Worm (Caenorhabditis elegans) whole organism, midembryonic: ENCODE measurements around the gene srw-120.
"Not testable (repeated sequence)": the region's sequence is repeated elsewhere in the genome, so short reads cannot be mapped to it uniquely, and the experiment has no call there.

Experiments used
- T22C8.4 ChIP-seq: fragments of 200-800 bp; sonication (Bioruptor generic); IDR thresholded peaks from 2 replicates; pipeline ENCODE4 v1.3.6; 2022; ENCODE audit warnings: missing genetic modification characterization, missing compliant biosample characterization
- cog-1 ChIP-seq: sonication (generic microtip); optimal IDR thresholded peaks from 2 replicates; lab custom pipeline; 2016; ENCODE audit warnings: missing genetic modification characterization, missing compliant biosample characterization
- flt-1 ChIP-seq: fragments of 200-800 bp; sonication (Bioruptor generic); IDR thresholded peaks from 2 replicates; pipeline ENCODE4 v1.3.6; 2022; ENCODE audit warnings: missing genetic modification characterization, missing compliant biosample characterization
- klf-2 ChIP-seq: fragments of 200-800 bp; sonication (Bioruptor generic); conservative IDR thresholded peaks from 2 replicates; pipeline ENCODE4 v1.3.6; 2022; ENCODE audit warnings: missing genetic modification reagents, missing genetic modification characterization, missing compliant biosample characterization
- med-1 ChIP-seq: sonication (generic microtip); optimal IDR thresholded peaks from 2 replicates; lab custom pipeline; 2017; ENCODE audit warnings: missing genetic modification characterization, mild to moderate bottlenecking, missing compliant biosample characterization, antibody characterized with exemption, missing genetic modification reagents; ENCODE audit not compliant: insufficient read depth
- ref-1 ChIP-seq: fragments of 200-800 bp; sonication (Bioruptor generic); conservative IDR thresholded peaks from 2 replicates; pipeline ENCODE4 v1.3.6; 2022; ENCODE audit warnings: missing genetic modification reagents, missing genetic modification characterization, missing compliant biosample characterization
- tab-1 ChIP-seq: fragments of 200-800 bp; sonication (Bioruptor generic); IDR thresholded peaks from 2 replicates; pipeline ENCODE4 v1.3.6; 2022; ENCODE audit warnings: missing genetic modification characterization, missing compliant biosample characterization
- ztf-23 ChIP-seq: fragments of 200-800 bp; sonication (Bioruptor generic); IDR thresholded peaks from 2 replicates; pipeline ENCODE4 v1.3.6; 2022; ENCODE audit warnings: missing genetic modification reagents, missing genetic modification characterization, missing compliant biosample characterization
- ztf-29 ChIP-seq: fragments of 200-800 bp; sonication (Bioruptor generic); IDR thresholded peaks from 2 replicates; pipeline ENCODE4 v1.3.6; 2022; ENCODE audit warnings: missing genetic modification reagents, missing genetic modification characterization, missing compliant biosample characterization

srw-120 gene

DNA sequence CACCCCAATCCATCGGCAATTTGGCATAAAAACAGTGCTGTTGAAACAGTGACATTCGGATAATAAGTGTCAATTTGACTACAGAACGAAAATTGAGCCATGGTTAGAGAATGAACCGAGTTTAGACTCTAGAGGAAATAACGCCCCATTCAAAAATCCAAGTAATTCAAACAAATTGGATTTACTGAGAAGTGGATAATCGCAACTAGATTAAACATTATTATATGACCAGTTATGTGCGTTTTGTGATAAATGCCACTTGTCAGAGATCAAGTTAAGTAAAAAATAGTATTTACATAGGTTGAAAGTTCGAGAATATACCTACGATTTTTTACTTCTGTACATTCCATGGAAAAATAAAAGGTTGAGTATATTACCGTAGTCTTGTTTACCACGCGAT lies 10.7 kb downstream of the srw-120 start, which contains the start of gene srw-139:
srw-139 (minus strand) TSS at position 101 of the 400 bp plus-strand sequence.
- TF ChIP-seq cog-1 (tag; lab: Kevin White, UChicago) = no peak
- no peak for TF ChIP-seq klf-2
- no peak for TF ChIP-seq flt-1 (GFP tag; lab: Robert Waterston, UW)
- no peak for TF ChIP-seq med-1 (GFP tag; lab: Kevin White, UChicago)
- no peak for TF ChIP-seq tab-1 (GFP tag; lab: Robert Waterston, UW)
- no peak for TF ChIP-seq ref-1
- no peak for TF ChIP-seq ztf-29 (GFP tag; lab: Robert Waterston, UW)
- TF ChIP-seq T22C8.4 (GFP tag; lab: Robert Waterston, UW) = no peak
- no peak for TF ChIP-seq ztf-23 (GFP tag; lab: Robert Waterston, UW)

DNA sequence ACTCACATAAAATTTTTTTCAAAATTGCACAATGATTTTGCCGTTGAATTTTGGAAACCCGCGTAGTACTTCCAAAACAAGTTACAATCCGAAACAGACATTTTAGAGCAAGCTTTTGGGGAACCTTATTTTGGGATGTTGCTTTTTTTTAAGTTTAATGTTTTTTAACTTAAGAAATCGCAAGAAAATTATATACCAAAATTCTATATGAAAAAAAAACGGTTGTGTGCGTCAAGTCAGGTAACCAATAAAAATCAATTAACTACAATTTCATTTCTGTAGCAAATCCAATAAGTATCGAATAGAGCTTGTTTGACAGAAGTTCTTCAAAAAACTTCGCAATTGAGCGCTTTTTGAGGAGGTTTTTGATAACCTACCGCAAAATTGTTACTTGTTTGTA lies 12.7 kb downstream of the srw-120 start, which contains the start of gene srw-117:
srw-117 (minus strand) TSS at position 101 of the 400 bp plus-strand sequence.
- TF ChIP-seq ref-1 = no peak

DNA sequence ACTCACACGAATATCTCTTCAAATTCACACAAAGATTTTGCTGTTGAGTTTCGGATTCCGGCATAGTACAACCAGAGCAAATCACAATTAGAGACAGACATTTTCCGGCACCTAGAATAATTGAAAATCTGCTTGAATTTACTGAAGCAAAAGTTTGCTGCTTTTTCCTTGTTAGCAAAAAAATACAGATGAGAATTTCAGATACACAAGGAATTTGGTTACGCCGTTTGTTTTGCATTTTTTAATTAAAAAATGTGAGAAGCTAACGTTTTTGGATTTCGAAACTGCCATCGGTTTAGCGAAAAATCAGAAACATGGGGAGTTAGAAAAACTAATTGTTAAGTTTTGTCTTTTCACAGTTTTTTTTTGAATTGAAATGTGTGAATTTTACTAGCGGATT lies 16.0 kb downstream of the srw-120 start, which contains the start of gene srw-118:
srw-118 (minus strand) TSS at position 101 of the 400 bp plus-strand sequence.
- TF ChIP-seq T22C8.4 (GFP tag; lab: Robert Waterston, UW) (no peak), klf-2 (no peak), ref-1 (no peak), tab-1 (GFP tag; lab: Robert Waterston, UW) (no peak), cog-1 (tag; lab: Kevin White, UChicago) (no peak), ztf-23 (GFP tag; lab: Robert Waterston, UW) (no peak), med-1 (GFP tag; lab: Kevin White, UChicago) (no peak)

DNA sequence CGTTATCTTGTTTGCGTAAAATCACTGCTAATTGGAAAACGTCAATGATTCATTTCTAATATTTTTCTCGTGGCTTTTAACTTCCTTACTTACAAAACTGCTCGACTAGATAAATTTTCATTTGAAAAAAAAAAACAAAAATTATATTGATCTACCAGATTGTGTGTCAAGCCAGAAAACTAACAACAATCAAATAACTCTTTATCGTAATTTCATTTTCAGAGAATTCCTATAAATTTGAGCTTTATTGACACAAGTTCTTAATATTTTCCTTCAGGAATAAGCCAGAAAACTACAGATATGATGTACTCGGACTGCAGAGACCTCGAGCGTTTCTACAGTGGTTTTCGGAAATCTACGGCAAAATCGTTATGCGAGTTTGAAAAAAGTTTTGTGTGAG lies 19.7 kb downstream of the srw-120 start, which contains the start of gene srw-124:
srw-124 (plus strand) TSS at position 301 of the 400 bp plus-strand sequence.
- TF ChIP-seq ztf-23 (GFP tag; lab: Robert Waterston, UW) (no peak), tab-1 (GFP tag; lab: Robert Waterston, UW) (no peak), cog-1 (tag; lab: Kevin White, UChicago) (no peak), ref-1 (no peak), klf-2 (no peak), flt-1 (GFP tag; lab: Robert Waterston, UW) (no peak), T22C8.4 (GFP tag; lab: Robert Waterston, UW) (no peak), ztf-29 (GFP tag; lab: Robert Waterston, UW) (no peak), med-1 (GFP tag; lab: Kevin White, UChicago) (no peak)

ce11 chrV:2975285-2975684 lies 20.7 kb downstream of the srw-120 start, which contains the start of gene srw-123:
srw-123 (minus strand) TSS chrV:2975385.
- not testable (repeated sequence) for TF ChIP-seq flt-1, ztf-23, T22C8.4 (GFP tag; lab: Robert Waterston, UW)

ce11 chrV:2971307-2971999 lies 24.6 kb downstream of the srw-120 start, which contains the start of gene srw-129:
srw-129 (plus strand) TSS chrV:2971949.
- TF ChIP-seq tab-1 (GFP tag; lab: Robert Waterston, UW) = no peak

ce11 chrV:2964786-2965185 lies 31.2 kb downstream of the srw-120 start, which contains the start of gene srh-88:
srh-88 (minus strand) TSS chrV:2964886.
- TF ChIP-seq tab-1 (GFP tag; lab: Robert Waterston, UW) = no peak
- TF ChIP-seq ztf-23 (GFP tag; lab: Robert Waterston, UW) = no peak
- TF ChIP-seq med-1 (GFP tag; lab: Kevin White, UChicago) = no peak
- no peak for TF ChIP-seq cog-1 (tag; lab: Kevin White, UChicago)
- TF ChIP-seq ref-1 = no peak
- no peak for TF ChIP-seq flt-1 (GFP tag; lab: Robert Waterston, UW)
- TF ChIP-seq klf-2 = no peak
- TF ChIP-seq ztf-29 (GFP tag; lab: Robert Waterston, UW) = no peak
- TF ChIP-seq T22C8.4 (GFP tag; lab: Robert Waterston, UW) = no peak

DNA sequence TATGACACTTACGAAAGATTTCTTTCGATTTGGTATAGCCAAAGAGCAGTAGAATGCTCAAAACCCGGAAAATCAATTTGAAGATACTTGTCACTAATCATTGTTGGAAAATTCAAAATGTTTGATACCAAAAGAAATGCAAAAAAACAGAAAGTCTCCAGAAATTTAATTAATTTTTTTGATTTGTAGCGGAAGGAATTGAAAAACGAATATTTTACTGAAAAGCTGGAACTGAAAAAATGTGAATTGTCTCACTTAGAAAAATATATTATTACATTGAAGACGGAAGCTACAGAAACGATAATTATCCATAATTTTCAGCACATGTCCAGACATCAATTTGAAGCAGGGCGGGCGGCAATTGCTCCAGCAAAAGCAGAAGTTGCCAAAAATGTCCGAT lies 33.0 kb downstream of the srw-120 start, which contains the start of gene srw-138:
srw-138 (minus strand) TSS at position 101 of the 400 bp plus-strand sequence.
- TF ChIP-seq ztf-29 (GFP tag; lab: Robert Waterston, UW) (no peak), flt-1 (GFP tag; lab: Robert Waterston, UW) (no peak), klf-2 (no peak), cog-1 (tag; lab: Kevin White, UChicago) (no peak), ref-1 (no peak), ztf-23 (GFP tag; lab: Robert Waterston, UW) (no peak), med-1 (GFP tag; lab: Kevin White, UChicago) (no peak), T22C8.4 (GFP tag; lab: Robert Waterston, UW) (no peak), tab-1 (GFP tag; lab: Robert Waterston, UW) (no peak)

ce11 chrV:2960894-2961293 lies 35.1 kb downstream of the srw-120 start, which contains the start of gene srw-144:
srw-144 (minus strand) TSS chrV:2960994.
- TF ChIP-seq flt-1 (GFP tag; lab: Robert Waterston, UW) (no peak), T22C8.4 (GFP tag; lab: Robert Waterston, UW) (no peak), tab-1 (GFP tag; lab: Robert Waterston, UW) (no peak), med-1 (GFP tag; lab: Kevin White, UChicago) (no peak), ztf-29 (GFP tag; lab: Robert Waterston, UW) (no peak), cog-1 (tag; lab: Kevin White, UChicago) (no peak), ztf-23 (GFP tag; lab: Robert Waterston, UW) (no peak), ref-1 (no peak), klf-2 (no peak)

ce11 chrV:2958202-2958601 lies 37.8 kb downstream of the srw-120 start, which contains the start of gene srw-142:
srw-142 (minus strand) TSS chrV:2958302.
- no peak for TF ChIP-seq ref-1
- no peak for TF ChIP-seq ztf-29 (GFP tag; lab: Robert Waterston, UW)
- no peak for TF ChIP-seq ztf-23 (GFP tag; lab: Robert Waterston, UW)
- TF ChIP-seq cog-1 (tag; lab: Kevin White, UChicago) = no peak
- no peak for TF ChIP-seq flt-1 (GFP tag; lab: Robert Waterston, UW)
- TF ChIP-seq klf-2 = no peak
- no peak for TF ChIP-seq tab-1 (GFP tag; lab: Robert Waterston, UW)
- TF ChIP-seq T22C8.4 (GFP tag; lab: Robert Waterston, UW) = no peak
- TF ChIP-seq med-1 (GFP tag; lab: Kevin White, UChicago) = no peak
